Fruit fly (Drosophila melanogaster) whole organism, embryonic: Measurements from ENCODE around the gene ninaE.

ENCODE experiments used
- Awh ChIP-seq: fragments of 200-800 bp; sonication (Bioruptor generic); IDR thresholded peaks from 2 replicates; pipeline ENCODE4, ENCODE4 v1.3.6; 2022; ENCODE audit warnings: missing biosample characterization, missing genetic modification characterization
- C15 ChIP-seq: fragments of 200-800 bp; sonication (Bioruptor generic); IDR thresholded peaks from 3 replicates; pipeline ENCODE4 v1.3.6; 2022; ENCODE audit warnings: missing biosample characterization, missing genetic modification characterization
- CG10462 ChIP-seq: fragments of 200-800 bp; sonication (Bioruptor generic); optimal IDR thresholded peaks from 2 replicates; lab custom pipeline; 2016; ENCODE audit warnings: missing biosample characterization, missing genetic modification characterization
- CG10654 ChIP-seq: fragments of 200-800 bp; sonication (Bioruptor generic); optimal IDR thresholded peaks from 2 replicates; lab custom pipeline; 2016; ENCODE audit warnings: missing biosample characterization, missing genetic modification characterization
- CG11085 ChIP-seq: fragments of 200-800 bp; sonication (Bioruptor generic); IDR thresholded peaks from 2 replicates; pipeline ENCODE4 v1.3.6; 2022; ENCODE audit warnings: missing biosample characterization, missing genetic modification characterization
- CG1233 ChIP-seq: fragments of 200-800 bp; sonication (Bioruptor generic); optimal IDR thresholded peaks from 4 replicates; lab custom pipeline; 2018; ENCODE audit warnings: missing biosample characterization, mild to moderate bottlenecking, missing genetic modification characterization
- CG13775 ChIP-seq: fragments of 200-800 bp; sonication (Bioruptor generic); optimal IDR thresholded peaks from 3 replicates; lab custom pipeline; 2017; ENCODE audit warnings: missing biosample characterization, mild to moderate bottlenecking, missing genetic modification characterization
- CG15269 ChIP-seq: fragments of 200-800 bp; sonication (Bioruptor generic); optimal IDR thresholded peaks from 2 replicates; lab custom pipeline; 2018; ENCODE audit warnings: missing biosample characterization, mild to moderate bottlenecking, missing genetic modification characterization, moderate library complexity
- CG1603 ChIP-seq: fragments of 200-800 bp; sonication (Bioruptor generic); optimal IDR thresholded peaks from 2 replicates; lab custom pipeline; 2019; ENCODE audit warnings: missing biosample characterization, mild to moderate bottlenecking, missing genetic modification characterization, moderate library complexity
- CG16813 ChIP-seq: fragments of 200-800 bp; sonication (Bioruptor generic); IDR thresholded peaks from 3 replicates; pipeline ENCODE4 v1.3.6; 2022; ENCODE audit warnings: missing biosample characterization, missing genetic modification characterization; ENCODE audit not compliant: partially characterized antibody
- CG17186 ChIP-seq: fragments of 200-800 bp; sonication (Bioruptor generic); optimal IDR thresholded peaks from 3 replicates; lab custom pipeline; 2017; ENCODE audit warnings: missing biosample characterization, missing genetic modification reagents, missing genetic modification characterization
- CG17328 ChIP-seq: fragments of 200-800 bp; sonication (Bioruptor generic); IDR thresholded peaks from 2 replicates; pipeline ENCODE4 v1.3.6; 2022; ENCODE audit warnings: missing biosample characterization, missing genetic modification characterization
- CG18619 ChIP-seq: fragments of 200-800 bp; sonication (Bioruptor generic); optimal IDR thresholded peaks from 3 replicates; lab custom pipeline; 2017; ENCODE audit warnings: missing biosample characterization, mild to moderate bottlenecking, missing genetic modification characterization
- CG2199 ChIP-seq: fragments of 200-800 bp; sonication (Bioruptor generic); IDR thresholded peaks from 3 replicates; pipeline ENCODE4 v1.3.6; 2022; ENCODE audit warnings: missing biosample characterization, missing genetic modification characterization
- CG31365 ChIP-seq: fragments of 200-800 bp; sonication (Bioruptor generic); optimal IDR thresholded peaks from 2 replicates; lab custom pipeline; 2018; ENCODE audit warnings: missing biosample characterization, mild to moderate bottlenecking, missing genetic modification characterization
- CG31441 ChIP-seq: fragments of 200-800 bp; sonication (Bioruptor generic); IDR thresholded peaks from 2 replicates; pipeline ENCODE4 v1.3.6; 2022; ENCODE audit warnings: missing biosample characterization, missing genetic modification characterization
- CG4282 ChIP-seq: fragments of 200-800 bp; sonication (Bioruptor generic); optimal IDR thresholded peaks from 2 replicates; lab custom pipeline; 2016; ENCODE audit warnings: missing biosample characterization, missing genetic modification characterization
- CG5180 ChIP-seq: fragments of 200-800 bp; sonication (Bioruptor generic); optimal IDR thresholded peaks from 3 replicates; lab custom pipeline; 2017; ENCODE audit warnings: missing biosample characterization, missing genetic modification characterization, mild to moderate bottlenecking, moderate library complexity, missing genetic modification reagents
- CG6765 ChIP-seq: fragments of 200-800 bp; sonication (Bioruptor generic); optimal IDR thresholded peaks from 3 replicates; lab custom pipeline; 2017; ENCODE audit warnings: missing biosample characterization, mild to moderate bottlenecking, missing genetic modification characterization
- CG6791 ChIP-seq: fragments of 200-800 bp; sonication (Bioruptor generic); IDR thresholded peaks from 3 replicates; pipeline ENCODE4 v1.3.6; 2022; ENCODE audit warnings: missing biosample characterization, missing genetic modification characterization; ENCODE audit not compliant: partially characterized antibody
- CG7963 ChIP-seq: fragments of 200-800 bp; sonication (Bioruptor generic); IDR thresholded peaks from 3 replicates; pipeline ENCODE4 v1.3.6; 2022; ENCODE audit warnings: missing biosample characterization, missing genetic modification characterization; ENCODE audit not compliant: partially characterized antibody
- CG9876 ChIP-seq: fragments of 200-800 bp; sonication (Bioruptor generic); optimal IDR thresholded peaks from 2 replicates; lab custom pipeline; 2016; ENCODE audit warnings: missing biosample characterization, missing genetic modification characterization
- CG9932 ChIP-seq: fragments of 200-800 bp; sonication (Bioruptor generic); IDR thresholded peaks from 2 replicates; pipeline ENCODE4 v1.3.6; 2022; ENCODE audit warnings: missing biosample characterization, missing genetic modification characterization
- CoRest ChIP-seq: fragments of 200-800 bp; sonication (Bioruptor generic); optimal IDR thresholded peaks from 3 replicates; lab custom pipeline; 2018; ENCODE audit warnings: missing biosample characterization, mild to moderate bottlenecking, missing genetic modification characterization, moderate library complexity
- Dp ChIP-seq: fragments of 200-800 bp; sonication (Bioruptor generic); optimal IDR thresholded peaks from 2 replicates; lab custom pipeline; 2018; ENCODE audit warnings: missing biosample characterization, mild to moderate bottlenecking, missing genetic modification characterization, moderate library complexity
- Dref ChIP-seq: fragments of 200-800 bp; sonication (Bioruptor generic); IDR thresholded peaks from 2 replicates; pipeline ENCODE4 v1.3.6; 2022; ENCODE audit warnings: missing biosample characterization, missing genetic modification characterization
- Elba2 ChIP-seq: fragments of 200-800 bp; sonication (Bioruptor generic); optimal IDR thresholded peaks from 3 replicates; lab custom pipeline; 2016; ENCODE audit warnings: missing biosample characterization, missing genetic modification characterization
- H15 ChIP-seq: fragments of 200-800 bp; sonication (Bioruptor generic); IDR thresholded peaks from 3 replicates; pipeline ENCODE4 v1.3.6; 2022; ENCODE audit warnings: missing biosample characterization, missing genetic modification characterization
- Lhr ChIP-seq: fragments of 200-800 bp; sonication (Bioruptor generic); optimal IDR thresholded peaks from 3 replicates; lab custom pipeline; 2017; ENCODE audit warnings: mild to moderate bottlenecking, missing biosample characterization, missing genetic modification reagents, missing genetic modification characterization
- MBD-R2 ChIP-seq: fragments of 200-800 bp; sonication (Bioruptor generic); IDR thresholded peaks from 2 replicates; pipeline ENCODE4 v1.3.6; 2022; ENCODE audit warnings: missing biosample characterization, missing genetic modification characterization
- Nf-YC ChIP-seq: fragments of 200-800 bp; optimal IDR thresholded peaks from 3 replicates; lab custom pipeline; 2019; ENCODE audit warnings: missing biosample characterization, mild to moderate bottlenecking, missing genetic modification characterization, moderate library complexity
- PHDP ChIP-seq: fragments of 200-800 bp; sonication (Bioruptor generic); optimal IDR thresholded peaks from 3 replicates; lab custom pipeline; 2018; ENCODE audit warnings: missing biosample characterization, mild to moderate bottlenecking, missing genetic modification characterization, moderate library complexity
- chif ChIP-seq, 2 experiments: fragments of 200-800 bp; sonication (Bioruptor generic); optimal IDR thresholded peaks; 3 replicates each; lab custom pipeline; 2016; ENCODE audit warnings: missing biosample characterization in 2 of 2, missing genetic modification characterization in 2 of 2
- crp ChIP-seq, 2 experiments: fragments of 200-800 bp; sonication (Bioruptor generic); optimal IDR thresholded peaks; 2 replicates in 1 of 2; 3 replicates in 1 of 2; lab custom pipeline; 2017; ENCODE audit warnings: missing biosample characterization in 2 of 2, missing genetic modification characterization in 2 of 2, mild to moderate bottlenecking in 1 of 2, moderate library complexity in 1 of 2
- dmrt99B ChIP-seq: fragments of 200-800 bp; sonication (Bioruptor generic); optimal IDR thresholded peaks from 2 replicates; lab custom pipeline; 2018; ENCODE audit warnings: missing biosample characterization, mild to moderate bottlenecking, missing genetic modification characterization, moderate library complexity
- ewg ChIP-seq: fragments of 200-800 bp; sonication (Bioruptor generic); optimal IDR thresholded peaks from 3 replicates; lab custom pipeline; 2017; ENCODE audit warnings: mild to moderate bottlenecking, missing biosample characterization, missing genetic modification reagents, missing genetic modification characterization
- ken ChIP-seq: fragments of 200-800 bp; sonication (Bioruptor generic); IDR thresholded peaks from 3 replicates; pipeline ENCODE4 v1.3.6; 2022; ENCODE audit warnings: missing biosample characterization, missing genetic modification characterization
- kni ChIP-seq: fragments of 200-800 bp; sonication (Bioruptor generic); optimal IDR thresholded peaks from 3 replicates; lab custom pipeline; 2017; ENCODE audit warnings: mild to moderate bottlenecking, missing biosample characterization, missing genetic modification reagents, missing genetic modification characterization
- knrl ChIP-seq: fragments of 200-800 bp; sonication (Bioruptor generic); IDR thresholded peaks from 3 replicates; pipeline ENCODE4 v1.3.6; 2022; ENCODE audit warnings: missing biosample characterization, missing genetic modification characterization; ENCODE audit not compliant: partially characterized antibody
- otp ChIP-seq: fragments of 200-800 bp; sonication (Bioruptor generic); IDR thresholded peaks from 3 replicates; pipeline ENCODE4, ENCODE4 v1.3.6; 2022; ENCODE audit warnings: missing biosample characterization, missing genetic modification characterization
- pfk ChIP-seq: fragments of 200-800 bp; sonication (Bioruptor generic); optimal IDR thresholded peaks from 2 replicates; lab custom pipeline; 2018; ENCODE audit warnings: missing biosample characterization, mild to moderate bottlenecking, missing genetic modification characterization, moderate library complexity
- pum ChIP-seq: fragments of 200-800 bp; sonication (Bioruptor generic); optimal IDR thresholded peaks from 2 replicates; lab custom pipeline; 2016; ENCODE audit warnings: missing biosample characterization, missing genetic modification characterization
- repo ChIP-seq: fragments of 200-800 bp; sonication (Bioruptor generic); optimal IDR thresholded peaks from 2 replicates; lab custom pipeline; 2016; ENCODE audit warnings: missing biosample characterization, missing genetic modification characterization
- schlank ChIP-seq: fragments of 200-800 bp; sonication (Bioruptor generic); optimal IDR thresholded peaks from 2 replicates; lab custom pipeline; 2018; ENCODE audit warnings: missing biosample characterization, mild to moderate bottlenecking, missing genetic modification characterization
- sob ChIP-seq: fragments of 200-800 bp; sonication (Bioruptor generic); IDR thresholded peaks from 2 replicates; pipeline ENCODE4 v1.3.6; 2022; ENCODE audit warnings: missing biosample characterization, missing genetic modification characterization
- sqz ChIP-seq: fragments of 200-800 bp; sonication (Bioruptor generic); optimal IDR thresholded peaks from 3 replicates; lab custom pipeline; 2018; ENCODE audit warnings: missing biosample characterization, mild to moderate bottlenecking, missing genetic modification characterization
- tap ChIP-seq: fragments of 200-800 bp; optimal IDR thresholded peaks from 3 replicates; lab custom pipeline; 2019; ENCODE audit warnings: missing biosample characterization, mild to moderate bottlenecking, missing genetic modification characterization, moderate library complexity
- ttk ChIP-seq: fragments of 200-800 bp; sonication (Bioruptor generic); IDR thresholded peaks from 2 replicates; pipeline ENCODE4 v2.1.2; 2022; ENCODE audit warnings: missing biosample characterization, missing genetic modification characterization
- usp ChIP-seq: fragments of >200 bp; optimal IDR thresholded peaks from 2 replicates; lab custom pipeline; 2017; ENCODE audit warnings: missing biosample characterization, missing genetic modification characterization
- z ChIP-seq: fragments of 200-800 bp; sonication (Bioruptor generic); IDR thresholded peaks from 3 replicates; pipeline ENCODE4 v1.3.6; 2022; ENCODE audit warnings: missing biosample characterization, missing genetic modification characterization

Gene ninaE

dm6 chr3R:19877427-19878076, 10.5 kb downstream of the ninaE start, which contains the start of the genes CG17186 and Arc42 (continued):
- TF ChIP-seq ewg (GFP tag; lab: Kevin White, UChicago) (no peak), MBD-R2 (GFP tag; lab: Robert Waterston, UW) (peak; percentile 72), CG1233 (peak; percentile 15), CG9932 (no peak), CG10462 (GFP tag; lab: Kevin White, UChicago) (peak; percentile 1), PHDP (tag; lab: Kevin White, UChicago) (peak; percentile 6), CG7963 (no peak), Lhr (GFP tag; lab: Kevin White, UChicago) (peak; percentile 41), CG9876 (GFP tag; lab: Kevin White, UChicago) (no peak), tap (tag; lab: Kevin White, UChicago) (no peak), ttk (GFP tag; lab: Robert Waterston, UW) (no peak), H15 (GFP tag; lab: Robert Waterston, UW) (no peak), pum (GFP tag; lab: Kevin White, UChicago) (no peak), Nf-YC (tag; lab: Kevin White, UChicago) (peak; percentile 19), crp (GFP tag; optimal IDR thresholded peaks at IDR 0.05; lab: Kevin White, UChicago) (no peak), CG11085 (GFP tag; lab: Robert Waterston, UW) (no peak), z (GFP tag; lab: Robert Waterston, UW) (no peak), pfk (GFP tag; lab: Kevin White, UChicago) (no peak), CG4282 (GFP tag; lab: Kevin White, UChicago) (no peak), repo (GFP tag; lab: Kevin White, UChicago) (no peak), CG5180 (no peak), CG31441 (GFP tag; lab: Robert Waterston, UW) (peak; percentile 46), ken (GFP tag; lab: Robert Waterston, UW) (no peak), CoRest (peak; percentile 45), CG17328 (GFP tag; lab: Robert Waterston, UW) (no peak), CG10654 (GFP tag; lab: Kevin White, UChicago) (peak; percentile 28), CG6791 (GFP tag; lab: Robert Waterston, UW) (0 out of 3 replicates have a peak, but pooled peaks have one; percentile 42), CG17186 (GFP tag; lab: Kevin White, UChicago) (peak; percentile 61), CG15269 (tag; lab: Kevin White, UChicago) (no peak), CG6765 (GFP tag; lab: Kevin White, UChicago) (no peak), otp (GFP tag; lab: Robert Waterston, UW) (no peak), chif (GFP tag; optimal IDR thresholded peaks at IDR 0.05; lab: Kevin White, UChicago) (no peak), CG13775 (GFP tag; lab: Kevin White, UChicago) (peak; percentile 19), sqz (GFP tag; lab: Kevin White, UChicago) (peak; percentile 73), Dref (GFP tag; lab: Robert Waterston, UW) (no peak), Dp (peak; percentile 76), CG31365 (tag; lab: Kevin White, UChicago) (no peak), CG1603 (tag; lab: Kevin White, UChicago) (peak; percentile 12), CG18619 (GFP tag; lab: Kevin White, UChicago) (no peak), sob (GFP tag; lab: Robert Waterston, UW) (no peak), CG2199 (GFP tag; lab: Robert Waterston, UW) (no peak), usp (GFP tag; lab: Kevin White, UChicago) (no peak), dmrt99B (tag; lab: Kevin White, UChicago) (no peak), Awh (GFP tag; lab: Robert Waterston, UW) (no peak), kni (no peak), CG16813 (GFP tag; lab: Robert Waterston, UW) (no peak), schlank (tag; lab: Kevin White, UChicago) (no peak), C15 (GFP tag; lab: Robert Waterston, UW) (no peak), Elba2 (GFP tag; lab: Kevin White, UChicago) (no peak), knrl (GFP tag; lab: Robert Waterston, UW) (peak; percentile 13; the same call in 1 of the 3 replicates)
